Fruit fly (Drosophila melanogaster) whole organism, wandering third instar larva: ENCODE data around the gene Cpr72Eb.

Experiments used
- Abd-B ChIP-seq: fragments of >200 bp; optimal IDR thresholded peaks from 2 replicates; lab custom pipeline; 2017; ENCODE audit warnings: missing biosample characterization, missing genetic modification characterization
- CG32264 ChIP-seq: fragments of 200-800 bp; sonication (Bioruptor generic); optimal IDR thresholded peaks from 2 replicates; lab custom pipeline; 2016; ENCODE audit warnings: missing biosample characterization, missing genetic modification characterization
- CG9705 ChIP-seq: fragments of 200-800 bp; sonication (Bioruptor generic); optimal IDR thresholded peaks from 2 replicates; lab custom pipeline; 2018; ENCODE audit warnings: missing biosample characterization, mild to moderate bottlenecking, missing genetic modification characterization
- CrebA ChIP-seq: fragments of 200-800 bp; sonication (Bioruptor generic); optimal IDR thresholded peaks from 2 replicates; lab custom pipeline; 2016; ENCODE audit warnings: missing biosample characterization, mild to moderate bottlenecking, missing genetic modification characterization, borderline replicate concordance
- Dfd ChIP-seq: fragments of >200 bp; optimal IDR thresholded peaks from 2 replicates; lab custom pipeline; 2017; ENCODE audit warnings: missing biosample characterization, missing genetic modification characterization
- Dif ChIP-seq: fragments of 200-275, 200-300 bp; sonication (Bioruptor generic); optimal IDR thresholded peaks from 2 replicates; lab custom pipeline; 2018; ENCODE audit warnings: missing biosample characterization, missing genetic modification characterization; ENCODE audit not compliant: partially characterized antibody
- GATAd ChIP-seq: sonication (Bioruptor generic); optimal IDR thresholded peaks from 2 replicates; lab custom pipeline; 2016; ENCODE audit warnings: missing biosample characterization, missing genetic modification characterization
- HLH106 ChIP-seq: fragments of 200-800 bp; optimal IDR thresholded peaks from 3 replicates; lab custom pipeline; 2019; ENCODE audit warnings: missing biosample characterization, mild to moderate bottlenecking, missing genetic modification characterization, moderate library complexity
- Hnf4 ChIP-seq: fragments of 200-800 bp; sonication (Bioruptor generic); optimal IDR thresholded peaks from 2 replicates; lab custom pipeline; 2016; ENCODE audit warnings: missing biosample characterization, mild to moderate bottlenecking, missing genetic modification characterization
- Hr78 ChIP-seq: fragments of >200 bp; optimal IDR thresholded peaks from 2 replicates; lab custom pipeline; 2017; ENCODE audit warnings: missing biosample characterization, missing genetic modification characterization
- Hr83 ChIP-seq: fragments of 200-300 bp; sonication (Bioruptor generic); optimal IDR thresholded peaks from 2 replicates; lab custom pipeline; 2016; ENCODE audit warnings: missing biosample characterization, mild to moderate bottlenecking, missing genetic modification characterization, moderate library complexity; ENCODE audit not compliant: poor library complexity, severe bottlenecking
- Jra ChIP-seq: sonication (Bioruptor generic); optimal IDR thresholded peaks from 2 replicates; lab custom pipeline; 2016; ENCODE audit warnings: missing biosample characterization, missing genetic modification characterization
- Mio ChIP-seq: sonication (Bioruptor generic); optimal IDR thresholded peaks from 2 replicates; lab custom pipeline; 2016; ENCODE audit warnings: missing biosample characterization, missing genetic modification characterization
- Myc ChIP-seq: fragments of >200 bp; optimal IDR thresholded peaks from 2 replicates; lab custom pipeline; 2017
- N ChIP-seq: fragments of >200 bp; optimal IDR thresholded peaks from 2 replicates; lab custom pipeline; 2018; ENCODE audit warnings: missing biosample characterization, missing external identifiers, missing genetic modification characterization
- OdsH ChIP-seq: fragments of 200-800 bp; sonication (Bioruptor generic); optimal IDR thresholded peaks from 2 replicates; lab custom pipeline; 2016; ENCODE audit warnings: missing biosample characterization, mild to moderate bottlenecking, missing genetic modification characterization
- Rel ChIP-seq, 2 experiments: fragments of 200-800 bp; sonication (Bioruptor generic) in 1 of 2; optimal IDR thresholded peaks; 2 replicates in 1 of 2; 3 replicates in 1 of 2; lab custom pipeline; 2016 to 2019; ENCODE audit warnings: mild to moderate bottlenecking in 2 of 2, missing biosample characterization in 2 of 2, missing genetic modification characterization in 2 of 2, moderate library complexity in 1 of 2
- Sp1 ChIP-seq: fragments of 200-800 bp; sonication (Bioruptor generic); optimal IDR thresholded peaks from 3 replicates; lab custom pipeline; 2019; ENCODE audit warnings: missing biosample characterization, mild to moderate bottlenecking, missing genetic modification characterization, moderate library complexity
- Vsx2 ChIP-seq: fragments of 200-300, 225-300 bp; sonication (Bioruptor generic); optimal IDR thresholded peaks from 2 replicates; lab custom pipeline; 2018; ENCODE audit warnings: missing biosample characterization, missing genetic modification characterization; ENCODE audit not compliant: partially characterized antibody
- br ChIP-seq: fragments of 200-800 bp; sonication (Bioruptor generic); optimal IDR thresholded peaks from 2 replicates; lab custom pipeline; 2016; ENCODE audit warnings: missing biosample characterization, missing genetic modification characterization
- brk ChIP-seq: fragments of 200-800 bp; sonication (Bioruptor generic); optimal IDR thresholded peaks from 2 replicates; lab custom pipeline; 2016; ENCODE audit warnings: missing biosample characterization, mild to moderate bottlenecking, missing genetic modification characterization
- dl ChIP-seq, 2 experiments: fragments of 175-275, 200-275 bp in 1 of 2; fragments of 200-275 bp in 1 of 2; sonication (Bioruptor generic); optimal IDR thresholded peaks; lab custom pipeline; 2018; ENCODE audit warnings: mild to moderate bottlenecking in 2 of 2, missing biosample characterization in 2 of 2, missing genetic modification characterization in 2 of 2, moderate library complexity in 2 of 2; ENCODE audit not compliant: partially characterized antibody in 2 of 2, insufficient read depth in 1 of 2
- dmrt93B ChIP-seq: fragments of 200-800 bp; sonication (Bioruptor generic); optimal IDR thresholded peaks from 2 replicates; lab custom pipeline; 2018; ENCODE audit warnings: missing biosample characterization, mild to moderate bottlenecking, missing genetic modification characterization
- dsf ChIP-seq: sonication (Bioruptor generic); optimal IDR thresholded peaks from 2 replicates; lab custom pipeline; 2016; ENCODE audit warnings: missing biosample characterization, missing genetic modification characterization, borderline replicate concordance
- ey ChIP-seq: fragments of 200-800 bp; sonication (Bioruptor generic); optimal IDR thresholded peaks from 2 replicates; lab custom pipeline; 2016; ENCODE audit warnings: missing biosample characterization, missing genetic modification characterization
- foxo ChIP-seq, 2 experiments: fragments of 200-800 bp; sonication (Bioruptor generic); optimal IDR thresholded peaks; 2 replicates in 1 of 2; 3 replicates in 1 of 2; lab custom pipeline; 2016 to 2017; ENCODE audit warnings: missing biosample characterization in 2 of 2, missing genetic modification characterization in 2 of 2
- fru ChIP-seq: fragments of 200-800 bp; sonication (Bioruptor generic); optimal IDR thresholded peaks from 3 replicates; lab custom pipeline; 2016; ENCODE audit warnings: missing biosample characterization, mild to moderate bottlenecking, missing genetic modification characterization
- h ChIP-seq: fragments of 200-800 bp; sonication (Bioruptor generic); optimal IDR thresholded peaks from 3 replicates; lab custom pipeline; 2016; ENCODE audit warnings: missing biosample characterization, mild to moderate bottlenecking, missing genetic modification characterization
- jim ChIP-seq: fragments of 175-275, 200-325 bp; sonication (Bioruptor generic); optimal IDR thresholded peaks from 2 replicates; lab custom pipeline; 2016; ENCODE audit warnings: missing biosample characterization, mild to moderate bottlenecking, missing genetic modification characterization
- lola ChIP-seq: fragments of >200 bp; optimal IDR thresholded peaks from 2 replicates; lab custom pipeline; 2017; ENCODE audit warnings: missing biosample characterization, missing genetic modification characterization
- pan ChIP-seq: fragments of >200 bp; optimal IDR thresholded peaks from 2 replicates; lab custom pipeline; 2017
- psq ChIP-seq: fragments of 200-800 bp; sonication (Bioruptor generic); optimal IDR thresholded peaks from 3 replicates; lab custom pipeline; 2017; ENCODE audit warnings: missing biosample characterization, mild to moderate bottlenecking, missing genetic modification characterization, moderate library complexity
- rgr ChIP-seq: fragments of 200-800 bp; sonication (Bioruptor generic); optimal IDR thresholded peaks from 3 replicates; lab custom pipeline; 2016; ENCODE audit warnings: missing biosample characterization, mild to moderate bottlenecking, missing genetic modification characterization
- sage ChIP-seq: fragments of 200-800 bp; sonication (Bioruptor generic); optimal IDR thresholded peaks from 2 replicates; lab custom pipeline; 2016; ENCODE audit warnings: missing biosample characterization, mild to moderate bottlenecking, missing genetic modification characterization
- sv ChIP-seq: fragments of 200-800 bp; sonication (Bioruptor generic); optimal IDR thresholded peaks from 3 replicates; lab custom pipeline; 2016; ENCODE audit warnings: missing biosample characterization, missing genetic modification characterization
- tai ChIP-seq: sonication (Bioruptor generic); optimal IDR thresholded peaks from 2 replicates; lab custom pipeline; 2016; ENCODE audit warnings: missing biosample characterization, missing genetic modification characterization
- usp ChIP-seq: fragments of >200 bp; optimal IDR thresholded peaks from 2 replicates; lab custom pipeline; 2017; ENCODE audit warnings: missing biosample characterization, missing genetic modification characterization
- woc ChIP-seq: sonication (Bioruptor generic); optimal IDR thresholded peaks from 2 replicates; lab custom pipeline; 2016; ENCODE audit warnings: missing biosample characterization, mild to moderate bottlenecking, missing genetic modification characterization

The Cpr72Eb gene

dm6 chr3L:16411566-16411965 lies 46.9 kb downstream of the Cpr72Eb start, which contains the start of gene fax:
Gene fax, minus strand, starts transcription at chr3L:16411828.
- peak; percentile 44 for TF ChIP-seq OdsH (GFP tag; lab: Kevin White, UChicago)
- peak; percentile 4 for TF ChIP-seq fru
- peak; percentile 22 for TF ChIP-seq Rel (GFP tag; optimal IDR thresholded peaks at IDR 0.05; lab: Kevin White, UChicago)
- peak; percentile 54 for TF ChIP-seq Rel (tag; optimal IDR thresholded peaks at IDR 0.05; lab: Kevin White, UChicago)
- peak; percentile 37 for TF ChIP-seq sage (GFP tag; lab: Kevin White, UChicago)
- TF ChIP-seq Sp1 (GFP tag; lab: Kevin White, UChicago) = peak; percentile 73
- peak; percentile 79 for TF ChIP-seq Hr83 (GFP tag; lab: Kevin White, UChicago)
- TF ChIP-seq Vsx2 (GFP tag; lab: Kevin White, UChicago) = peak; percentile 84
- peak; percentile 81 for TF ChIP-seq Dif (GFP tag; lab: Kevin White, UChicago)
- no peak for TF ChIP-seq Hnf4 (GFP tag; lab: Kevin White, UChicago)
- TF ChIP-seq dl (GFP tag; optimal IDR thresholded peaks at IDR 0.05; lab: Kevin White, UChicago; ENCODE audit: insufficient read depth in 1 of 2, partially characterized antibody in 2 of 2) = peak; percentile 7 to 25
- no peak for TF ChIP-seq Abd-B (GFP tag; lab: Kevin White, UChicago)
- TF ChIP-seq br = peak; percentile 54
- TF ChIP-seq rgr (GFP tag; lab: Kevin White, UChicago) = peak; percentile 93
- TF ChIP-seq ey (GFP tag; lab: Kevin White, UChicago) = peak; percentile 7
- peak; percentile 39 for TF ChIP-seq CG9705 (GFP tag; lab: Kevin White, UChicago)
- peak; percentile 31 for TF ChIP-seq h (GFP tag; lab: Kevin White, UChicago)
- TF ChIP-seq psq (GFP tag; lab: Kevin White, UChicago) = peak; percentile 31
- no peak for TF ChIP-seq jim (GFP tag; lab: Kevin White, UChicago)
- TF ChIP-seq pan = no peak
- no peak for TF ChIP-seq Hr78 (GFP tag; lab: Kevin White, UChicago)
- TF ChIP-seq foxo (GFP tag; optimal IDR thresholded peaks at IDR 0.05; lab: Kevin White, UChicago) = peak in 1 of 2 experiments; percentile 19

DNA sequence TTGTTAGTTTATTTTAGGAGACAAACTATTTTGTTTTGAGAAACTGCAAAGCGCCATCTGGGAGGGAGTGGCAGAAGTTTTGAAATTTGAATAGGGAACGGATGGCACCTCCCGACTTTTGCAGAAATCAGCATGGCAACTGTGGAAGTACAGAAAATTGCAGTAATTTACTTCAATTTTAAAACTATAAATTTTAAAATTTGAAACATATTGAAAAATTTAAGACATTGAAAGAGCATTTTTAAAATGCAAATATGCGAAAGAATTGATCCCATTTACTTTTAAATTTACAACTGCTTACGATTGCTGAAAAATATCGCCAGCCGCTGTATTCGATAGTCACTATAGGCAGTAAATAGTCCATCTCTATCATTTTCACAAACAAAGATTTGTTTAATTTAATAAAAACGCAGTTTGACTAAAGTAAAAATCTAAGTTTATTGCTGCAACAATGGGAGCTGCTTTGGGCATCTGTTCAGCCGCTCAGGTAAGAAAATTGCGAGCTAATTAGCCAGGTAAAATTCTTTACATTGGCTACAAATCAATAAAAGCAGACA lies 47.8 kb downstream of the Cpr72Eb start, which contains the start of gene Serinc:
TSS of gene Serinc (plus strand) at position 329 of the 557 bp plus-strand sequence.
- no peak for TF ChIP-seq sage (GFP tag; lab: Kevin White, UChicago)
- no peak for TF ChIP-seq tai (GFP tag; lab: Kevin White, UChicago)
- no peak for TF ChIP-seq Mio (GFP tag; lab: Kevin White, UChicago)
- TF ChIP-seq CrebA = no peak
- no peak for TF ChIP-seq Vsx2 (GFP tag; lab: Kevin White, UChicago)
- TF ChIP-seq CG9705 (GFP tag; lab: Kevin White, UChicago) = no peak
- TF ChIP-seq Jra = no peak
- no peak for TF ChIP-seq pan
- no peak for TF ChIP-seq usp (GFP tag; lab: Kevin White, UChicago)
- TF ChIP-seq h (GFP tag; lab: Kevin White, UChicago) = peak; percentile 42
- no peak for TF ChIP-seq Rel (GFP tag; optimal IDR thresholded peaks at IDR 0.05; lab: Kevin White, UChicago)
- TF ChIP-seq Rel (tag; optimal IDR thresholded peaks at IDR 0.05; lab: Kevin White, UChicago) = peak; percentile 10
- peak; percentile 21 for TF ChIP-seq woc (GFP tag; lab: Kevin White, UChicago)
- TF ChIP-seq Hr83 (GFP tag; lab: Kevin White, UChicago) = peak; percentile 5
- TF ChIP-seq sv (GFP tag; lab: Kevin White, UChicago) = peak; percentile 35
- no peak for TF ChIP-seq dsf (GFP tag; lab: Kevin White, UChicago)
- no peak for TF ChIP-seq br
- no peak for TF ChIP-seq Dfd (GFP tag; lab: Kevin White, UChicago)
- no peak for TF ChIP-seq brk (GFP tag; lab: Kevin White, UChicago)
- no peak for TF ChIP-seq CG32264 (GFP tag; lab: Kevin White, UChicago)
- peak; percentile 12 for TF ChIP-seq jim (GFP tag; lab: Kevin White, UChicago)
- TF ChIP-seq lola = no peak
- TF ChIP-seq Myc (lab: Kevin White, UChicago) = peak; percentile 65
- no peak for TF ChIP-seq Sp1 (GFP tag; lab: Kevin White, UChicago)
- no peak for TF ChIP-seq dmrt93B
- TF ChIP-seq psq (GFP tag; lab: Kevin White, UChicago) = peak; percentile 17
- TF ChIP-seq N (GFP tag; lab: Kevin White, UChicago) = no peak
- peak; percentile 10 for TF ChIP-seq GATAd (GFP tag; lab: Kevin White, UChicago)
- no peak for TF ChIP-seq Hnf4 (GFP tag; lab: Kevin White, UChicago)
- no peak for TF ChIP-seq OdsH (GFP tag; lab: Kevin White, UChicago)
- TF ChIP-seq dl (GFP tag; optimal IDR thresholded peaks at IDR 0.05; lab: Kevin White, UChicago; ENCODE audit: insufficient read depth in 1 of 2, partially characterized antibody in 2 of 2) = no peak
- TF ChIP-seq ey (GFP tag; lab: Kevin White, UChicago) = peak; percentile 21
- peak; percentile 51 for TF ChIP-seq fru
- no peak for TF ChIP-seq HLH106 (tag; lab: Kevin White, UChicago)
- no peak for TF ChIP-seq Abd-B (GFP tag; lab: Kevin White, UChicago)
- TF ChIP-seq rgr (GFP tag; lab: Kevin White, UChicago) = peak; percentile 40
